Worm (Caenorhabditis elegans): Measurements from ENCODE around the gene his-39.
A peak's percentile ranks its signal among the peaks of the same experiment; 100 is the strongest.
"Not testable (repeated sequence)": the region's sequence is repeated elsewhere in the genome, so short reads cannot be mapped to it uniquely, and the experiment has no call there.

Gene his-39

DNA sequence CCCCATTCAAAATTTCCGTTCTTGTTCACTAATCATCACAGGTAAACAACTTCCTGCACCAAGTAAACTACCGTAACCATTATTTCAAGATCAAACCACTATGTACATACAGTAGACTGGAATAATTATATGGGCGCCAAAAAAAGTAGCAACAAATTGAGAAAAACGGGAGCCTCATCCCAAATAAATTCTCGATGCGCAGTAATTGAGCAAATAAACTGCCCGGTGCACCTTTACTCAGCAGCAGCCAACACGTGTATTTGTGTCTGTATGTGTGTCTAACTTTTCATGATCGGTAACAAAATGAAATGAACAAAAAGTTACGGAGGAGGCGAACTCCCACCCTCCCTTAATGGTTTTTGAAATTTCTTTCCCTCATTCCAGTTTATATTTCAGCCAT, 7.1 kb upstream of the his-39 start, which contains the start of gene otpl-5:
Gene otpl-5 (plus strand): TSS at position 301 of the 400 bp plus-strand sequence.
- no peak for TF ChIP-seq lin-39 (tag; optimal IDR thresholded peaks at IDR 0.05)

DNA sequence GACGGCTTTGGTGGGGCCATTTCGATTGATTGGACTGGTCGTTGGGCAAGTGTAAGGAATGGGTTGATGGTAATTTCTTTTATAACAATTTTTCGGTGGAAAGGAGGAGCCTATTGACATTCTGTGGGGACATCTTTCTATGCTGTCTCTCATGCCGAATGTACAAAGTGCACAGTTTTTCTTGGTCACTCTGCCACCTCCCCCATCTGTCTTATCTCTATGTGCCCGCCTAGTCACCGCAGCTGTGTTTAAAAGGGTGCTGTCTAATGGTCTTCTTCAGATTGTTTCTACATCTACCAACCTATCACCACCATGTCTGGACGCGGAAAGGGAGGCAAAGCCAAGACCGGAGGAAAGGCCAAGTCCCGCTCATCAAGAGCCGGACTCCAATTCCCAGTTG, 3.2 kb upstream of the his-39 start, which contains the start of the genes his-8 and his-7:
Gene his-8 (minus strand): TSS at position 20 of the 400 bp plus-strand sequence.
Gene his-7 (plus strand): TSS at position 313 of the 400 bp plus-strand sequence.
- not testable (repeated sequence) for TF ChIP-seq ceh-16, ceh-82, mab-5 (tag; optimal IDR thresholded peaks at IDR 0.05)

ce11 chrV:8533916-8534315, 2.4 kb upstream of the his-39 start:
- no peak for TF ChIP-seq ceh-82 (tag; optimal IDR thresholded peaks at IDR 0.05)
- no peak for TF ChIP-seq ceh-16 (tag; optimal IDR thresholded peaks at IDR 0.05)
- TF ChIP-seq blmp-1 (tag; optimal IDR thresholded peaks at IDR 0.05; ENCODE audit: insufficient read depth) = no peak
- TF ChIP-seq snpc-4 (tag; optimal IDR thresholded peaks at IDR 0.05) = no peak
- no peak for TF ChIP-seq nhr-11 (tag; optimal IDR thresholded peaks at IDR 0.05)
- no peak for TF ChIP-seq nhr-21 (tag; optimal IDR thresholded peaks at IDR 0.05)
- no peak for TF ChIP-seq mdl-1 (tag; optimal IDR thresholded peaks at IDR 0.05)
- TF ChIP-seq skn-1 (tag; optimal IDR thresholded peaks at IDR 0.05) = no peak
- no peak for TF ChIP-seq nhr-237 (tag; optimal IDR thresholded peaks at IDR 0.05)
- no peak for TF ChIP-seq lin-11 (tag; optimal IDR thresholded peaks at IDR 0.05)
- no peak for TF ChIP-seq alr-1 (tag; optimal IDR thresholded peaks at IDR 0.05)
- no peak for TF ChIP-seq unc-55 (GFP tag; optimal IDR thresholded peaks at IDR 0.05)
- no peak for TF ChIP-seq elt-1 (tag; optimal IDR thresholded peaks at IDR 0.05)
- TF ChIP-seq nhr-129 (tag; optimal IDR thresholded peaks at IDR 0.05) = no peak
- TF ChIP-seq mab-5 (tag; optimal IDR thresholded peaks at IDR 0.05) = no peak
- no peak for TF ChIP-seq aly-2 (tag; optimal IDR thresholded peaks at IDR 0.05)
- no peak for TF ChIP-seq ama-1 (optimal IDR thresholded peaks at IDR 0.05)
- no peak for TF ChIP-seq unc-39 (tag; optimal IDR thresholded peaks at IDR 0.05)

ce11 chrV:8534534-8535283, 1.6 kb upstream of the his-39 start, which contains the start of the genes his-6 and his-5:
Gene his-6, minus strand, starts transcription at chrV:8534977.
Gene his-5, plus strand, starts transcription at chrV:8535214.
- TF ChIP-seq F13H6.1 (tag; optimal IDR thresholded peaks at IDR 0.05) = peak; percentile 4
- TF ChIP-seq sma-9 (GFP tag; optimal IDR thresholded peaks at IDR 0.05) = peak; percentile 26
- TF ChIP-seq sma-9 (tag; optimal IDR thresholded peaks at IDR 0.05) = not testable (repeated sequence)
- TF ChIP-seq ceh-16 (tag; optimal IDR thresholded peaks at IDR 0.05) = peak; percentile 40

- TF ChIP-seq sma-9 (GFP tag; optimal IDR thresholded peaks at IDR 0.05) (no peak), sma-9 (tag; optimal IDR thresholded peaks at IDR 0.05) (no peak), ztf-1 (GFP tag; conservative IDR thresholded peaks at IDR 0.05) (no peak), fos-1 (tag; optimal IDR thresholded peaks at IDR 0.05) (no peak), Y55F3AM.14 (GFP tag; optimal IDR thresholded peaks at IDR 0.05) (no peak), unc-62 (GFP tag; optimal IDR thresholded peaks at IDR 0.05) (no peak), nhr-11 (tag; optimal IDR thresholded peaks at IDR 0.05) (no peak), egl-27 (tag; optimal IDR thresholded peaks at IDR 0.05) (no peak), sma-3 (GFP tag; optimal IDR thresholded peaks at IDR 0.05) (no peak), R02D3.7 (tag; optimal IDR thresholded peaks at IDR 0.05) (no peak), nhr-12 (tag; optimal IDR thresholded peaks at IDR 0.05) (no peak), lin-39 (tag; optimal IDR thresholded peaks at IDR 0.05) (no peak), nhr-10 (tag; optimal IDR thresholded peaks at IDR 0.05) (no peak), C34F6.9 (tag; optimal IDR thresholded peaks at IDR 0.05) (no peak), dmd-4 (tag; optimal IDR thresholded peaks at IDR 0.05) (no peak), blmp-1 (tag; optimal IDR thresholded peaks at IDR 0.05; ENCODE audit: insufficient read depth) (no peak), nhr-77 (tag; optimal IDR thresholded peaks at IDR 0.05) (no peak)
Measured at ce11 chrV:8537031-8537430, 718 bp downstream of the his-39 start, which contains the start of gene otpl-4. Gene otpl-4, plus strand, starts transcription at chrV:8537331.

Measured in whole organism, L2 larva.